Worm (Caenorhabditis elegans): ENCODE measurements around the gene spat-2.

The spat-2 gene

ce11 chrIII:11110756-11111155 lies 74.0 kb downstream of the spat-2 start (continued):
- TF ChIP-seq F23B12.7 (tag; optimal IDR thresholded peaks at IDR 0.05; ENCODE audit: insufficient read depth), result peak; percentile 48
- TF ChIP-seq zfh-2 (GFP tag; conservative IDR thresholded peaks at IDR 0.05), result no peak
- no peak for TF ChIP-seq snpc-1.3 (tag; optimal IDR thresholded peaks at IDR 0.05; ENCODE audit: insufficient read depth)
- TF ChIP-seq aptf-3 (GFP tag; IDR thresholded peaks at IDR 0.05), result no peak
- TF ChIP-seq madf-3 (GFP tag; IDR thresholded peaks at IDR 0.05), result 0 out of 2 replicates have a peak, but pooled peaks have one; percentile 56
- TF ChIP-seq nhr-27 (tag; optimal IDR thresholded peaks at IDR 0.05), result no peak
- peak; percentile 62; the same call in 1 of the 2 replicates for TF ChIP-seq Y53G8AR.9 (GFP tag; conservative IDR thresholded peaks at IDR 0.05)
- peak; percentile 91 for TF ChIP-seq mcd-1 (GFP tag; IDR thresholded peaks at IDR 0.05)
- TF ChIP-seq unc-130 (GFP tag; optimal IDR thresholded peaks at IDR 0.05), result no peak
- no peak for TF ChIP-seq ccch-3 (GFP tag; optimal IDR thresholded peaks at IDR 0.05)
- no peak for TF ChIP-seq ztf-22 (GFP tag; optimal IDR thresholded peaks at IDR 0.05)
- TF ChIP-seq Y79H2A.3 (GFP tag; conservative IDR thresholded peaks at IDR 0.05), result no peak
- TF ChIP-seq ztf-26 (tag; optimal IDR thresholded peaks at IDR 0.05), result peak; percentile 63
- TF ChIP-seq B0336.3 (GFP tag; IDR thresholded peaks at IDR 0.05), result peak; percentile 69; the same call in 1 of the 2 replicates
- 0 out of 2 replicates have a peak, but pooled peaks have one; percentile 28 for TF ChIP-seq nfyb-1 (GFP tag; IDR thresholded peaks at IDR 0.05)
- TF ChIP-seq lin-40 (tag; optimal IDR thresholded peaks at IDR 0.05), result peak; percentile 70
- peak; percentile 56; the same call in 1 of the 2 replicates for TF ChIP-seq let-526 (GFP tag; IDR thresholded peaks at IDR 0.05)
- TF ChIP-seq snpc-4 (GFP tag; optimal IDR thresholded peaks at IDR 0.05), result no peak
- TF ChIP-seq snpc-4 (tag; optimal IDR thresholded peaks at IDR 0.05), result peak; percentile 0 to 64 (median 44)
- TF ChIP-seq F10E7.11 (tag; optimal IDR thresholded peaks at IDR 0.05), result no peak
- TF ChIP-seq hsf-1 (GFP tag; IDR thresholded peaks at IDR 0.05), result 0 out of 2 replicates have a peak, but pooled peaks have one; percentile 16
- TF ChIP-seq lin-54 (GFP tag; optimal IDR thresholded peaks at IDR 0.05), result peak; percentile 78
- no peak for TF ChIP-seq gei-17 (GFP tag; optimal IDR thresholded peaks at IDR 0.05)
- TF ChIP-seq tlf-1 (GFP tag; optimal IDR thresholded peaks at IDR 0.05), result peak; percentile 62
- no peak for TF ChIP-seq dpff-1 (tag; optimal IDR thresholded peaks at IDR 0.05)
- no peak for TF ChIP-seq tbx-9 (tag; optimal IDR thresholded peaks at IDR 0.05; ENCODE audit: borderline replicate concordance)
- TF ChIP-seq nfya-2 (GFP tag; IDR thresholded peaks at IDR 0.05), result no peak
- TF ChIP-seq atf-7 (tag; optimal IDR thresholded peaks at IDR 0.05), result no peak
- no peak for TF ChIP-seq dpl-1 (GFP tag; optimal IDR thresholded peaks at IDR 0.05)
- TF ChIP-seq C17E4.6 (GFP tag; IDR thresholded peaks at IDR 0.05), result 0 out of 2 replicates have a peak, but pooled peaks have one; percentile 25
- no peak for TF ChIP-seq mxl-1 (tag; optimal IDR thresholded peaks at IDR 0.05)
- TF ChIP-seq lsy-27 (tag; optimal IDR thresholded peaks at IDR 0.05; ENCODE audit: borderline replicate concordance, insufficient read depth), result no peak
